Worm (Caenorhabditis elegans) whole organism, early embryonic: ENCODE results near the gene ZK1320.2.

Experiments used
- B0310.2 ChIP-seq: sonication (generic microtip); optimal IDR thresholded peaks from 2 replicates; lab custom pipeline; 2016; ENCODE audit warnings: mild to moderate bottlenecking, missing genetic modification characterization, missing compliant biosample characterization
- ama-1 ChIP-seq: fragments of 150-350 bp; optimal IDR thresholded peaks from 2 replicates; lab custom pipeline; 2014
- hmg-4 ChIP-seq: fragments of 200-800 bp; sonication (Bioruptor generic); optimal IDR thresholded peaks from 2 replicates; lab custom pipeline; 2018; ENCODE audit warnings: mild to moderate bottlenecking, missing genetic modification characterization, missing compliant biosample characterization
- scrt-1 ChIP-seq: fragments of 200-800 bp; sonication (Bioruptor generic); IDR thresholded peaks from 2 replicates; pipeline ENCODE4 v1.3.6; 2022; ENCODE audit warnings: missing genetic modification characterization, missing compliant biosample characterization
- tbx-11 ChIP-seq: fragments of 200-800 bp; sonication (Bioruptor generic); IDR thresholded peaks from 2 replicates; pipeline ENCODE4 v1.3.6; 2022; ENCODE audit warnings: missing genetic modification characterization, missing compliant biosample characterization
- tbx-37 ChIP-seq: fragments of 200-800 bp; sonication (Bioruptor generic); conservative IDR thresholded peaks from 2 replicates; pipeline ENCODE4 v1.3.6; 2022; ENCODE audit warnings: missing genetic modification reagents, missing genetic modification characterization, missing compliant biosample characterization

ce11 chrII:9662160-9662559 is 3.4 kb upstream of the ZK1320.2 start:
- TF ChIP-seq ama-1 (lab: Kevin White, UChicago), result no peak
- no peak for TF ChIP-seq hmg-4 (GFP tag; lab: Kevin White, UChicago)
- no peak for TF ChIP-seq B0310.2 (tag; lab: Kevin White, UChicago)
- no peak for TF ChIP-seq tbx-11
- TF ChIP-seq tbx-37 (GFP tag; lab: Robert Waterston, UW), result no peak
- TF ChIP-seq scrt-1 (GFP tag; lab: Robert Waterston, UW), result no peak
